Fruit fly (Drosophila melanogaster): ENCODE measurements around the gene E5.

E5 gene

dm6 chr3R:13915646-13916045 is 40.9 kb upstream of the E5 start (continued):
- TF ChIP-seq pan (optimal IDR thresholded peaks at IDR 0.05) = no peak
- TF ChIP-seq pan (GFP tag; optimal IDR thresholded peaks at IDR 0.05 in 1 of 2, IDR thresholded peaks at IDR 0.05 in 1 of 2) = peak in 1 of 2 experiments; percentile 74
- 0 out of 3 replicates have a peak, but pooled peaks have one; percentile 22 for TF ChIP-seq B-H1 (GFP tag; IDR thresholded peaks at IDR 0.05)
- TF ChIP-seq CG6813 (GFP tag; optimal IDR thresholded peaks at IDR 0.05) = peak; percentile 49
- TF ChIP-seq CG7786 (GFP tag; optimal IDR thresholded peaks at IDR 0.05) = no peak
- TF ChIP-seq CG9876 (GFP tag; optimal IDR thresholded peaks at IDR 0.05) = no peak
- TF ChIP-seq hth (optimal IDR thresholded peaks at IDR 0.05) = no peak
- TF ChIP-seq Nf-YB (GFP tag; optimal IDR thresholded peaks at IDR 0.05) = peak; percentile 51
- TF ChIP-seq Dip3 (GFP tag; optimal IDR thresholded peaks at IDR 0.05) = peak; percentile 20
- no peak for TF ChIP-seq ham (GFP tag; IDR thresholded peaks at IDR 0.05)
- no peak for TF ChIP-seq run (tag; optimal IDR thresholded peaks at IDR 0.05)
- TF ChIP-seq CG2889 (GFP tag; IDR thresholded peaks at IDR 0.05) = peak; percentile 41; the same call in 1 of the 3 replicates
- peak; percentile 33 for TF ChIP-seq CG12942 (GFP tag; optimal IDR thresholded peaks at IDR 0.05)
- TF ChIP-seq pros (GFP tag; optimal IDR thresholded peaks at IDR 0.05) = no peak
- TF ChIP-seq CG1529 (GFP tag; optimal IDR thresholded peaks at IDR 0.05) = peak; percentile 60
- TF ChIP-seq pb (GFP tag; optimal IDR thresholded peaks at IDR 0.05) = no peak
- TF ChIP-seq sisA (GFP tag; IDR thresholded peaks at IDR 0.05) = peak; percentile 73
- TF ChIP-seq CG4854 (GFP tag; optimal IDR thresholded peaks at IDR 0.05) = peak; percentile 42
- TF ChIP-seq bigmax (GFP tag; optimal IDR thresholded peaks at IDR 0.05) = no peak
- peak; percentile 32 for TF ChIP-seq CG15514 (GFP tag; optimal IDR thresholded peaks at IDR 0.05)
- no peak for TF ChIP-seq D19B (GFP tag; optimal IDR thresholded peaks at IDR 0.05)
- TF ChIP-seq stc (GFP tag; IDR thresholded peaks at IDR 0.05) = peak; percentile 39; the same call in 1 of the 2 replicates
- peak; percentile 79 for TF ChIP-seq sob (GFP tag; IDR thresholded peaks at IDR 0.05)
- no peak for TF ChIP-seq CG8944 (GFP tag; optimal IDR thresholded peaks at IDR 0.05)
- TF ChIP-seq exex (tag; optimal IDR thresholded peaks at IDR 0.05) = no peak
- TF ChIP-seq amos (GFP tag; IDR thresholded peaks at IDR 0.05; ENCODE audit: partially characterized antibody) = no peak
- TF ChIP-seq pfk (GFP tag; optimal IDR thresholded peaks at IDR 0.05) = no peak
- TF ChIP-seq en (GFP tag; optimal IDR thresholded peaks at IDR 0.05) = peak; percentile 36
- TF ChIP-seq pzg (GFP tag; optimal IDR thresholded peaks at IDR 0.05) = no peak
- TF ChIP-seq Ravus (GFP tag; IDR thresholded peaks at IDR 0.05) = no peak
- TF ChIP-seq Sin3A (optimal IDR thresholded peaks at IDR 0.05) = no peak
- no peak for TF ChIP-seq sd (tag; optimal IDR thresholded peaks at IDR 0.05)
- TF ChIP-seq Bteb2 (GFP tag; optimal IDR thresholded peaks at IDR 0.05) = peak; percentile 22
- TF ChIP-seq Dbx (GFP tag; IDR thresholded peaks at IDR 0.05) = 0 out of 3 replicates have a peak, but pooled peaks have one; percentile 45
- TF ChIP-seq CG13287 (GFP tag; IDR thresholded peaks at IDR 0.05; ENCODE audit: partially characterized antibody) = no peak
- TF ChIP-seq gsb (GFP tag; IDR thresholded peaks at IDR 0.05) = peak; percentile 59; the same call in 1 of the 2 replicates
- TF ChIP-seq CG17568 (GFP tag; optimal IDR thresholded peaks at IDR 0.05) = peak; percentile 66
- TF ChIP-seq Sry-β (GFP tag; optimal IDR thresholded peaks at IDR 0.05) = no peak
- TF ChIP-seq CG34422 (GFP tag; IDR thresholded peaks at IDR 0.05) = peak; percentile 66; the same call in 2 of the 3 replicates
- TF ChIP-seq CG12299 (tag; optimal IDR thresholded peaks at IDR 0.05) = no peak
- TF ChIP-seq CG2712 (tag; optimal IDR thresholded peaks at IDR 0.05) = peak; percentile 89
- TF ChIP-seq Doc3 (GFP tag; IDR thresholded peaks at IDR 0.05; ENCODE audit: partially characterized antibody) = no peak
- no peak for TF ChIP-seq Hmx (GFP tag; optimal IDR thresholded peaks at IDR 0.05)
- TF ChIP-seq CG4328 (GFP tag; optimal IDR thresholded peaks at IDR 0.05) = no peak
- peak; percentile 21 for TF ChIP-seq repo (GFP tag; optimal IDR thresholded peaks at IDR 0.05)
- TF ChIP-seq crp (GFP tag; optimal IDR thresholded peaks at IDR 0.05) = no peak
- peak; percentile 78 for TF ChIP-seq CG3726 (GFP tag; IDR thresholded peaks at IDR 0.05)
- TF ChIP-seq CG11696 (GFP tag; IDR thresholded peaks at IDR 0.05) = peak; percentile 58
- TF ChIP-seq zfh2 (GFP tag; optimal IDR thresholded peaks at IDR 0.05) = no peak
- peak; percentile 68 for TF ChIP-seq CG32772 (GFP tag; IDR thresholded peaks at IDR 0.05)
- no peak for TF ChIP-seq CG13123 (GFP tag; optimal IDR thresholded peaks at IDR 0.05)
- peak; percentile 43; the same call in 1 of the 2 replicates for TF ChIP-seq CG9932 (GFP tag; IDR thresholded peaks at IDR 0.05)

All from whole organism, embryonic.